Worm (Caenorhabditis elegans): Measurements from ENCODE around the gene fbxa-224.

DNA sequence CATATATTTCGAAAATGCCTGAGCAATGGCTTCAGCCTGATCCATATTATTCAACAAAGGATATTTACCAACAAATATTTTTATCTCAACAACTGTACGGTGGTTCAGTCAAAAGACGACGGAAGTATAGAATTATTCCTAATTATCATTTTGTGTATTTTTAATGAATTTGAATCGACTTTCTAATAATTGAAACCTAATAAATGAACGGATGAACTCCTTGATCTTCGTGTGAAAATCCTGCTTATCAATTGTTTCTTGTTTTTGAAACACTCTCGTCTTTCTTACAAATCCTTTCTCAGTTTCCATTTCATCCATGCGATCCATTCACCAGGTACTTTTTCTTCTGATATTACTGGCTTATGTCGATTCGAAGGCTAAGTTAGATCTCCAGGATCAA, 27.7 kb upstream of the fbxa-224 start, which contains the start of gene F35D2.1:
- TF ChIP-seq him-1 (tag; optimal IDR thresholded peaks at IDR 0.05) (no peak), W03F9.2 (tag; optimal IDR thresholded peaks at IDR 0.05) (no peak)

Data from whole organism, L4/young adult.